Fruit fly (Drosophila melanogaster): Measurements from ENCODE around the gene Rab11.

Gene Rab11

DNA sequence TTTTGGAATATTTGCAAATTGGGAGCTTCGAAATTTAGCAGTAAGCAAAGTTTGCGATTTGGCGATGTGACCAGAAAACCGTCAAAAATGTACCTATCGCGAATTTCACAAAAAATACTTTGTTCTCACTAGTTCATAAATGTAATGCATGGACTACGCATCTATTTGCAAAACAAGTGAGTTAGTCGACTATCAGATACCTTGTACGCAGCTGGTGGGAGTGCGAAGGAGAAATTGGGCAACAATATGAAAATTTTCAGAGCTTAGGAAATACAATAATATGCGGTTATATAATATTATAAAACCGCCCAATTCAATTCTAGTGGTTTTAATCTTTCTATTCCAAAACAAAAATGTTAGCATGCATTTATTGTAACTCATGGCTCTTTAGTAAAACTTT is 7.6 kb downstream of the Rab11 start, which contains the start of gene Bdbt (continued):
- TF ChIP-seq tup (GFP tag; optimal IDR thresholded peaks at IDR 0.05) (no peak), wek (GFP tag; optimal IDR thresholded peaks at IDR 0.05) (no peak), repo (GFP tag; optimal IDR thresholded peaks at IDR 0.05) (no peak), CG10431 (GFP tag; optimal IDR thresholded peaks at IDR 0.05) (no peak), CG33213 (GFP tag; optimal IDR thresholded peaks at IDR 0.05) (peak; percentile 27), Hey (tag; optimal IDR thresholded peaks at IDR 0.05) (no peak), grau (tag; optimal IDR thresholded peaks at IDR 0.05) (no peak), Sry-β (GFP tag; optimal IDR thresholded peaks at IDR 0.05) (no peak), crol (GFP tag; IDR thresholded peaks at IDR 0.05) (no peak), nmo (GFP tag; optimal IDR thresholded peaks at IDR 0.05) (peak; percentile 45), ase (GFP tag; IDR thresholded peaks at IDR 0.05) (no peak), CG4854 (GFP tag; optimal IDR thresholded peaks at IDR 0.05) (no peak), HLH54F (GFP tag; optimal IDR thresholded peaks at IDR 0.05) (peak; percentile 35), jumu (GFP tag; optimal IDR thresholded peaks at IDR 0.05) (no peak), bbx (GFP tag; IDR thresholded peaks at IDR 0.05; ENCODE audit: partially characterized antibody) (peak; percentile 82), CG32767 (GFP tag; IDR thresholded peaks at IDR 0.05) (no peak), CG17802 (tag; optimal IDR thresholded peaks at IDR 0.05) (no peak), row (GFP tag; IDR thresholded peaks at IDR 0.05) (peak; percentile 77), ash1 (GFP tag; optimal IDR thresholded peaks at IDR 0.05) (no peak), CG30020 (tag; optimal IDR thresholded peaks at IDR 0.05) (peak; percentile 68), CG5245 (GFP tag; optimal IDR thresholded peaks at IDR 0.05) (no peak), Myb (GFP tag; optimal IDR thresholded peaks at IDR 0.05) (peak; percentile 7), eve (GFP tag; optimal IDR thresholded peaks at IDR 0.05) (no peak), CG4360 (GFP tag; IDR thresholded peaks at IDR 0.05) (no peak), CG11247 (GFP tag; IDR thresholded peaks at IDR 0.05) (no peak), CG5180 (GFP tag; optimal IDR thresholded peaks at IDR 0.05) (no peak), Tbp (GFP tag; optimal IDR thresholded peaks at IDR 0.05) (no peak), CG13775 (GFP tag; optimal IDR thresholded peaks at IDR 0.05) (no peak), ham (GFP tag; IDR thresholded peaks at IDR 0.05) (no peak), Dek (tag; optimal IDR thresholded peaks at IDR 0.05) (no peak), kah (GFP tag; optimal IDR thresholded peaks at IDR 0.05) (no peak), trem (tag; optimal IDR thresholded peaks at IDR 0.05) (no peak), sens (GFP tag) (peak; percentile 77), CG10565 (GFP tag; optimal IDR thresholded peaks at IDR 0.05) (no peak), CG12236 (GFP tag; optimal IDR thresholded peaks at IDR 0.05) (no peak), CG1529 (GFP tag; optimal IDR thresholded peaks at IDR 0.05) (no peak), cas (GFP tag; IDR thresholded peaks at IDR 0.05) (no peak), CG12769 (tag; optimal IDR thresholded peaks at IDR 0.05) (no peak), eyg (GFP tag; optimal IDR thresholded peaks at IDR 0.05) (no peak), Awh (GFP tag; IDR thresholded peaks at IDR 0.05) (no peak), Camta (GFP tag; optimal IDR thresholded peaks at IDR 0.05) (no peak), sisA (GFP tag; IDR thresholded peaks at IDR 0.05) (no peak), gcm2 (GFP tag; optimal IDR thresholded peaks at IDR 0.05) (no peak), CG14965 (GFP tag; optimal IDR thresholded peaks at IDR 0.05; ENCODE audit: borderline replicate concordance) (no peak), CG18599 (GFP tag; optimal IDR thresholded peaks at IDR 0.05) (no peak), H15 (GFP tag; IDR thresholded peaks at IDR 0.05) (no peak), twi (tag; optimal IDR thresholded peaks at IDR 0.05) (no peak), Dip2 (GFP tag; IDR thresholded peaks at IDR 0.05) (no peak), lov (optimal IDR thresholded peaks at IDR 0.05) (no peak), lov (GFP tag; IDR thresholded peaks at IDR 0.05) (no peak), CG11695 (GFP tag; IDR thresholded peaks at IDR 0.05) (no peak), CG3163 (GFP tag; optimal IDR thresholded peaks at IDR 0.05) (no peak), kni (GFP tag; optimal IDR thresholded peaks at IDR 0.05) (no peak)

Measured in whole organism, embryonic.